Worm (Caenorhabditis elegans): ENCODE measurements around the gene C55A1.6.

DNA sequence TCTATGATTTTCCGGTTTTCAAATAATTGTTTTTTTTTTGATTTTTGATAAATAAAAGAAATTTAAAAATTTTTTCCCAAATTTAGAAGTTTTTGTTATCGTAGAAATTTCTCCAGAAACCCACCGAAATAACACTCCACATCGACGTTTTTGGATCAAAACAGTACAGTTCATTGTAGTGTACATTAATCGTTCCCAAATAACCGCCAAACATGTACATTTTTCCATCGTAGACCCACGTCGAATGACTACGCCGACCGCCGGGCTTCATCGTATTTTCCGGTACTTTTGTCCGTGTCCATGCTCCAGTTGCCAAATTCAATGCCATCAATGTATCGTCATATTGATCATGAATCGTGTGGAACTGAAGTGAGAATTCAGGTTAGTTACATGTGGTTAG is 6.3 kb downstream of the C55A1.6 start, which contains the start of gene F53E4.2:
- TF ChIP-seq pha-4 (tag; optimal IDR thresholded peaks at IDR 0.05), result no peak
- TF ChIP-seq unc-62 (GFP tag; optimal IDR thresholded peaks at IDR 0.05), result no peak
- no peak for TF ChIP-seq lin-13 (tag; optimal IDR thresholded peaks at IDR 0.05)
- TF ChIP-seq mab-5 (tag; optimal IDR thresholded peaks at IDR 0.05), result no peak
- TF ChIP-seq mep-1 (tag; optimal IDR thresholded peaks at IDR 0.05), result no peak
- TF ChIP-seq bed-3 (GFP tag; optimal IDR thresholded peaks at IDR 0.05), result no peak
- no peak for TF ChIP-seq nhr-12 (tag; optimal IDR thresholded peaks at IDR 0.05)
- TF ChIP-seq nhr-76 (tag; optimal IDR thresholded peaks at IDR 0.05), result no peak
- TF ChIP-seq M03D4.4 (tag; optimal IDR thresholded peaks at IDR 0.05), result no peak
- no peak for TF ChIP-seq ztf-11 (tag; optimal IDR thresholded peaks at IDR 0.05)
